Fruit fly (Drosophila melanogaster): ENCODE measurements around the gene ATPsynGL.

DNA sequence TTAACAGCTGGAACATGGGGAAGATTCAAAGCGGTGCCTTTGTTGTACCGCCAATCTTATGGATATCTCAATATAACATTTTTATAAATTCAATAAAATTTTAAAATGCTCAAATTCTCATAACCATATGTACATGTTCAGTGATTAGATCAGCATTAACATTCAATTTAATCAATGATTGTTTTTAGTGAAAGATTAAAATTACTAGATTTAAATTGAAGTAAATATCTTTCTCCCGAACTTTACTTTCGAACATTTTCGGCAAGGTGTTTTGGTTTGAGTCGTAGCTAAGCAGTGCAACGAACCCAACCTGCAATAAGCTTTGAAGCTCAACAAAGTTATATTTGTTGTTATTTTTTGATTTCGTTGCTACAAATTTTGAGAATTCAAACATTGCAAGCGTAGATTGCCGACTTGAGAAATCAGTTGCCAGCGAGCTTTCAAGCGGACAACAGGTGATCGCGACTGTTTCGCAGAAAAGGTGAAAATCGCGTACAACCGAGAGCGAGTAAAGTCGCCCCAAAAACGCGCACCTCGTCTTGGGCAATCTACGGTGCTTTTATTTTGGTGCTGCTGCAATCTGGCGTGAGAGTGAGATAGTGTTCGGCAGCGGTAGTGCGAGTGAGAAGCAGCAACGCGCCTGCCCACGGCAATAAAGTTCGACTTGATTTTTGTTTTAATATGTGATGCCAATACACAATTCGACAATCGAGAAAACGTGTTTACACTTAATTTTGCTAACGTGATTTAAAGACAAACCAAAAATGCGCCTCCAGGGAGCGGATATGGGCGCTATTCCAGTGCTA is 44.5 kb upstream of the ATPsynGL start, which contains the start of gene Tep3:
- no peak for TF ChIP-seq psq (optimal IDR thresholded peaks at IDR 0.05)
- no peak for TF ChIP-seq Sin3A (optimal IDR thresholded peaks at IDR 0.05)
- no peak for TF ChIP-seq h (optimal IDR thresholded peaks at IDR 0.05)
- TF ChIP-seq Myc (optimal IDR thresholded peaks at IDR 0.05) = no peak
